Fruit fly (Drosophila melanogaster) Kc167 (cell line): ENCODE measurements around the gene Dhc1.

Experiments
- Myc ChIP-seq: fragments of >200 bp; optimal IDR thresholded peaks from 2 replicates; lab custom pipeline; 2017; ENCODE audit warnings: missing external identifiers
- Sin3A ChIP-seq: fragments of >200 bp; optimal IDR thresholded peaks from 2 replicates; lab custom pipeline; 2018; ENCODE audit warnings: missing external identifiers
- h ChIP-seq: fragments of >200 bp; optimal IDR thresholded peaks from 3 replicates; lab custom pipeline; 2018; ENCODE audit warnings: missing external identifiers
- insv ChIP-seq: fragments of >200 bp; optimal IDR thresholded peaks from 3 replicates; lab custom pipeline; 2018; ENCODE audit warnings: missing external identifiers
- psq ChIP-seq: fragments of >200 bp; optimal IDR thresholded peaks from 2 replicates; lab custom pipeline; 2017; ENCODE audit warnings: missing external identifiers
- ttk ChIP-seq: sonication (Bioruptor generic); optimal IDR thresholded peaks from 2 replicates; lab custom pipeline; 2017; ENCODE audit warnings: missing external identifiers

Dhc1 gene

dm6 chr3R:9674196-9674693 lies at the start of gene Dhc1:
Dhc1 (minus strand) TSS chr3R:9674643.
- no peak for TF ChIP-seq Myc (lab: Kevin White, UChicago)
- no peak for TF ChIP-seq h (lab: Kevin White, UChicago)
- no peak for TF ChIP-seq insv
- TF ChIP-seq psq (lab: Kevin White, UChicago) = no peak
- no peak for TF ChIP-seq Sin3A (lab: Kevin White, UChicago)
- TF ChIP-seq ttk (lab: Kevin White, UChicago) = no peak

dm6 chr3R:9710886-9711285 lies 36.4 kb upstream of the Dhc1 start, which contains the start of the genes trbd and dmt:
trbd (minus strand) TSS chr3R:9711037.
dmt (plus strand) TSS chr3R:9711142.
- TF ChIP-seq h (lab: Kevin White, UChicago) (no peak), Myc (lab: Kevin White, UChicago) (no peak), psq (lab: Kevin White, UChicago) (no peak), ttk (lab: Kevin White, UChicago) (no peak), insv (no peak), Sin3A (lab: Kevin White, UChicago) (no peak)

- TF ChIP-seq Myc (lab: Kevin White, UChicago) (no peak), ttk (lab: Kevin White, UChicago) (no peak), h (lab: Kevin White, UChicago) (no peak), Sin3A (lab: Kevin White, UChicago) (no peak), psq (lab: Kevin White, UChicago) (no peak), insv (no peak)
These were observed 35.8 kb upstream of the Dhc1 start for dm6 chr3R:9710228-9710627.

dm6 chr3R:9705008-9705628 lies 30.7 kb upstream of the Dhc1 start, which contains the start of gene Unc-115a:
Unc-115a (minus strand) TSS chr3R:9705417.
- TF ChIP-seq h (lab: Kevin White, UChicago) = no peak
- no peak for TF ChIP-seq ttk (lab: Kevin White, UChicago)
- no peak for TF ChIP-seq Sin3A (lab: Kevin White, UChicago)
- no peak for TF ChIP-seq psq (lab: Kevin White, UChicago)
- TF ChIP-seq insv = no peak
- TF ChIP-seq Myc (lab: Kevin White, UChicago) = no peak

dm6 chr3R:9704183-9705007 lies 30.0 kb upstream of the Dhc1 start:
- TF ChIP-seq insv (no peak), Sin3A (lab: Kevin White, UChicago) (no peak), Myc (lab: Kevin White, UChicago) (no peak), psq (lab: Kevin White, UChicago) (no peak), ttk (lab: Kevin White, UChicago) (no peak), h (lab: Kevin White, UChicago) (no peak)

- TF ChIP-seq h (lab: Kevin White, UChicago) = no peak
- TF ChIP-seq Sin3A (lab: Kevin White, UChicago) = no peak
- no peak for TF ChIP-seq insv
- TF ChIP-seq ttk (lab: Kevin White, UChicago) = no peak
- TF ChIP-seq Myc (lab: Kevin White, UChicago) = no peak
These were observed 28.8 kb upstream of the Dhc1 start for dm6 chr3R:9703273-9703672.

- TF ChIP-seq insv (no peak), psq (lab: Kevin White, UChicago) (no peak), Myc (lab: Kevin White, UChicago) (no peak), h (lab: Kevin White, UChicago) (no peak), ttk (lab: Kevin White, UChicago) (no peak), Sin3A (lab: Kevin White, UChicago) (no peak)
These were observed 28.1 kb upstream of the Dhc1 start for dm6 chr3R:9702567-9702966.

DNA sequence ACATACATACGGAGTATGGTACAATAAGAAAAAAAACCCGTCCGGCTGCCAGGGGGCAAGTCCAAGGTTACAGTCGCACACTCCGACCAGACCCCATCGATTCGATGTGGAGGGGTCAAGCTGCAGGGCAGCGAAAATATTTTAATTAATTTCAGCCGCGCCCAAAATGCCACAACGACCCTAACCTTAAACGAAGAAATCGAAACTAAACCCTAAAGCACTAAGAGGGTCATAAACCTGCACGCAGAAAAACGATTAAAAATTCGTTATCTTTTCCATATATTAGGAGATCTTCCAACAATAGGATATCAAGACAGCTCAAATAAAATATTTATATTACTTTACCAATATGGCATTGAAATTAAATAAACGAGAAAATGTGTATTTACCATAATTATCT lies 27.5 kb upstream of the Dhc1 start:
- TF ChIP-seq insv (no peak), psq (lab: Kevin White, UChicago) (no peak), ttk (lab: Kevin White, UChicago) (no peak), Sin3A (lab: Kevin White, UChicago) (no peak), Myc (lab: Kevin White, UChicago) (no peak), h (lab: Kevin White, UChicago) (no peak)

dm6 chr3R:9701148-9701703 lies 26.8 kb upstream of the Dhc1 start:
- TF ChIP-seq h (lab: Kevin White, UChicago) (no peak), insv (no peak), Myc (lab: Kevin White, UChicago) (no peak), psq (lab: Kevin White, UChicago) (no peak), ttk (lab: Kevin White, UChicago) (no peak), Sin3A (lab: Kevin White, UChicago) (no peak)

DNA sequence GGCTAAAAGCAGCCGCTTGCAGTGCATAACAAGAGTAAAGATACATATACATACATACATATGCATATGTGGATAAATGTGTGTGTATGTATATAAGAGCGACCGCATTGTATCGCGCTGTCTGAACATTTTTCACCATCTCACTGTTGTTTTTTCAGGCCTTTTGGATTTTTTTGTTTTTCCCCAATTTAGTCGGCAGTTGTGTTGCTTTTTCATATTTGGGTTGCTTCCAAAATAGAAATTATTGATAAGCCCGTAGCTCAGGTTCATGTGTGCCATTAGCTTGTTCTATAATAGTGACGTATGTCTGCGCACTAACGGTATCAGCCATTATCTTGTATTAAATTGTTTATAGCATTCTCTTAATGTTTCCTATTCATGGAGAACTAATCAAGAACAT lies 26.1 kb upstream of the Dhc1 start:
- TF ChIP-seq Sin3A (lab: Kevin White, UChicago) (no peak), ttk (lab: Kevin White, UChicago) (no peak), insv (no peak)

- TF ChIP-seq h (lab: Kevin White, UChicago) (no peak), Myc (lab: Kevin White, UChicago) (no peak), Sin3A (lab: Kevin White, UChicago) (no peak), ttk (lab: Kevin White, UChicago) (no peak), insv (no peak), psq (lab: Kevin White, UChicago) (no peak)
These were observed 20.6 kb upstream of the Dhc1 start for dm6 chr3R:9694999-9695398.
